Worm (Caenorhabditis elegans) whole organism, dauer: ENCODE results near the gene Y110A2AL.7.

Source experiments
- unc-62 ChIP-seq: sonication (generic microtip); optimal IDR thresholded peaks from 2 replicates; lab custom pipeline; 2017; ENCODE audit warnings: missing biosample characterization, missing genetic modification reagents, missing genetic modification characterization

The Y110A2AL.7 gene

DNA sequence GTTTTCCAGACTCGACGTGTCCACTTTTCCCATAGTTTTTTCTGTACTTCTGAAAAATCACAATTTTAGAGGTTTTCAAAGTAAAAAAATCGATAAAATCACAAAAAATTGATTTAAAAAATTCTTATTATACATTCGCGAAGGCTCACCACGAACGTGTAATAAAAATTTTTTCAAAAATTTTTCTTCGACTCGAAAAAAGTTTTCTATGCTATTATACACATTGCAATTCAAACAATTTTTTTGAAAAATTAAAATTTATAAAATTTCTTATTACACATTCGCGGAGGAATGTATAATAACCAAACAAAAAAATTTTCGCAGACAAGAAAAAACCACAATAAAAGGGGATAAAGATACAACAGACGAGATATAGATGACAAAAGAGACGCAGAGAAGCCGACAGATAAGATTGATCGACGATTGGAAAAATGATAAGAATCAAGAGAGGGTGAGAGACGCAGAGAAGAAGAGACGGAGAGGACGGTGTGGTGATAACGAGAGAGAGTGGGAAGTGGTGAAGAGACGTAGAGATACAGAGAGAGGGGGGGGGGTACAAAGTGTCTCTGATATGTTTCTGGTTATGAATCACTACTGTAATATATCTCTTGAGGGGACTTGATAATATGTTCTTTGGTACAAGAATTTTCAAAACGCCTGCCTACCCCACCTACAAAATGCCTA, 42.3 kb downstream of the Y110A2AL.7 start, which contains the start of gene nhr-119:
nhr-119 (minus strand) TSS at position 51 of the 684 bp plus-strand sequence.
- no peak for TF ChIP-seq unc-62 (GFP tag; lab: Kevin White, UChicago)

DNA sequence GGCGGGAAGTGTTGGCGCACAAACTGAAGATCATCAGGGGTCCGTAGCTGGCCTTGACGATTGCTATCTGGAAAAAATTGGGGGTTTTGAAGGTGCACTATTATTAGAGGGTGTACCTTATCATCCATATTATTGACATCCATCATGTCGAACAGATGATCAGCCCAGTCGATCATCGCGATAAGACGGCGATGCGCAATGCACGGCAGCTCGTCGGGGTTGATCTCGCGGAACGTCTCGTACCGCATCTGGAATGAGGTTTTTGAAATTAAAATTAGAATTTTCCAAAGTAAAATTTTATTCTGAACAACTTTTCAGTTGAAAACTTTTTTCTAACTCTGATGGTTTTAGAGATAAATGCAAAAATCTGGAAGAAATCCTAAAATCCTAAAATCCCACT, 45.0 kb downstream of the Y110A2AL.7 start:
- TF ChIP-seq unc-62 (GFP tag; lab: Kevin White, UChicago) = no peak

DNA sequence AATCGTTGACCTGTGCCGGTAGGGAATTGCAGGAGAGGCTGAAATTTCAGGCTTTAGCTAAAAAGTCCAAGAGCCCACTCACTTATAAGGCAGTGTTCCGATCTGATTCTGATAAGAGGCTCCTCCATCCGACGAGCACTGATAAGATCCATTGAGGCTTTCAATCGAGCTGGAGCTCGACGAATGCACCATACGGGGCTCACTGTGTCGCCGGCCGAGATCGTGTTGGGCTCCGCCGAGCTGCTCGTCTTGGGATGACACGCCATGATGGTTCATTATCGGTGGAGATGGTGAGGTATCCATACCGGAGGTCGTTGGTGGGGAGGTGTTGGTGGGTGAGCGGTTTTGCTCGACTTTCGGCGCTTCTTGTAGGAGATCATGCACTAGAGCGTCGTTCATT, 46.6 kb downstream of the Y110A2AL.7 start:
- no peak for TF ChIP-seq unc-62 (GFP tag; lab: Kevin White, UChicago)

DNA sequence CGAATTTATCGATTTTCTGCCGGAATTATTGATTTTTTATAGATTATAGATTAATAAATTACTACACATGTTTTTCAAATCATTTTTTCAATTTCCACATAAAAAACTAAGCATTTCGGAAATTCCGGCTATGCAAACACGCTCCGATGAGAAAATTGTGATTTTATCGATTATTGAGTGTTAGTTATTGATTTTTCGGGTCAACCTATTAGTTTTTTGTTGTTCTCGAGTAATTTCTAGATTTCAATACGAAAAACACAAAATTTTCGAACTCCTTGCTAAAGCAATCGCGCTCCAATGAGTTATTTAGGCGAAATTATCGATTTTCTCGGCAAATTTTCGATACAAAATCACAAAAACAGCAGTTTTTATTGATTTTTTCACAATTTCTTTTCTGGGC, 47.6 kb downstream of the Y110A2AL.7 start:
- no peak for TF ChIP-seq unc-62 (GFP tag; lab: Kevin White, UChicago)
